Worm (Caenorhabditis elegans): Measurements from ENCODE around the gene rad-54.B.

Gene rad-54.B

ce11 chrIV:16920041-16920440 is 29.8 kb upstream of the rad-54.B start, which contains the start of gene nep-23:
TSS of gene nep-23 (plus strand) at chrIV:16920341.
- no peak for TF ChIP-seq syd-9 (tag; optimal IDR thresholded peaks at IDR 0.05)
- no peak for TF ChIP-seq ama-1 (optimal IDR thresholded peaks at IDR 0.05)
- TF ChIP-seq ceh-22 (tag; optimal IDR thresholded peaks at IDR 0.05) = no peak
- TF ChIP-seq ztf-16 (tag; optimal IDR thresholded peaks at IDR 0.05) = no peak
- no peak for TF ChIP-seq mec-3 (tag; optimal IDR thresholded peaks at IDR 0.05; ENCODE audit: borderline replicate concordance)
- no peak for TF ChIP-seq unc-55 (GFP tag; optimal IDR thresholded peaks at IDR 0.05)
- no peak for TF ChIP-seq dmd-4 (tag; optimal IDR thresholded peaks at IDR 0.05; ENCODE audit: borderline replicate concordance)
- TF ChIP-seq nfya-1 (tag; optimal IDR thresholded peaks at IDR 0.05) = no peak
- TF ChIP-seq K02D7.2 (tag; optimal IDR thresholded peaks at IDR 0.05) = no peak
- no peak for TF ChIP-seq fkh-10 (GFP tag; optimal IDR thresholded peaks at IDR 0.05)
- no peak for TF ChIP-seq fax-1 (tag; optimal IDR thresholded peaks at IDR 0.05)
- TF ChIP-seq lim-6 (tag; optimal IDR thresholded peaks at IDR 0.05) = no peak
- TF ChIP-seq tbx-2 (tag; optimal IDR thresholded peaks at IDR 0.05) = no peak
- no peak for TF ChIP-seq madf-2 (tag; optimal IDR thresholded peaks at IDR 0.05)
- no peak for TF ChIP-seq nhr-232 (tag; optimal IDR thresholded peaks at IDR 0.05)
- TF ChIP-seq dve-1 (tag; optimal IDR thresholded peaks at IDR 0.05) = no peak

- TF ChIP-seq hlh-15 (tag; optimal IDR thresholded peaks at IDR 0.05) = no peak
- TF ChIP-seq pag-3 (tag; optimal IDR thresholded peaks at IDR 0.05; ENCODE audit: borderline replicate concordance) = no peak
- TF ChIP-seq elt-4 (tag; optimal IDR thresholded peaks at IDR 0.05) = no peak
- TF ChIP-seq unc-55 (GFP tag; optimal IDR thresholded peaks at IDR 0.05) = no peak
Measured at ce11 chrIV:16921999-16922398, 27.9 kb upstream of the rad-54.B start.

- no peak for TF ChIP-seq ceh-22 (tag; optimal IDR thresholded peaks at IDR 0.05)
- TF ChIP-seq ceh-9 (tag; optimal IDR thresholded peaks at IDR 0.05) = no peak
- no peak for TF ChIP-seq syd-9 (tag; optimal IDR thresholded peaks at IDR 0.05)
- no peak for TF ChIP-seq fkh-10 (GFP tag; optimal IDR thresholded peaks at IDR 0.05)
- TF ChIP-seq ceh-2 (tag; optimal IDR thresholded peaks at IDR 0.05) = no peak
- no peak for TF ChIP-seq lim-6 (tag; optimal IDR thresholded peaks at IDR 0.05)
- TF ChIP-seq unc-55 (GFP tag; optimal IDR thresholded peaks at IDR 0.05) = no peak
- TF ChIP-seq elt-4 (tag; optimal IDR thresholded peaks at IDR 0.05) = no peak
- TF ChIP-seq fkh-6 (tag; optimal IDR thresholded peaks at IDR 0.05) = no peak
- TF ChIP-seq K09A11.1 (tag; optimal IDR thresholded peaks at IDR 0.05; ENCODE audit: insufficient read depth) = no peak
- TF ChIP-seq sdc-2 (tag; optimal IDR thresholded peaks at IDR 0.05) = no peak
- no peak for TF ChIP-seq pros-1 (tag; optimal IDR thresholded peaks at IDR 0.05)
- TF ChIP-seq che-1 (tag; optimal IDR thresholded peaks at IDR 0.05) = no peak
Measured at ce11 chrIV:16924092-16924491, 25.8 kb upstream of the rad-54.B start, which contains the start of gene nep-24. TSS of gene nep-24 (plus strand) at chrIV:16924392.

ce11 chrIV:16925363-16925863 is 24.5 kb upstream of the rad-54.B start:
- TF ChIP-seq ceh-30 (tag; optimal IDR thresholded peaks at IDR 0.05) (no peak), unc-42 (tag; optimal IDR thresholded peaks at IDR 0.05) (no peak), zip-5 (tag; optimal IDR thresholded peaks at IDR 0.05) (no peak), ttx-3 (tag; optimal IDR thresholded peaks at IDR 0.05) (no peak)

- no peak for TF ChIP-seq sox-2 (GFP tag; IDR thresholded peaks at IDR 0.05)
- no peak for TF ChIP-seq ref-2 (tag; optimal IDR thresholded peaks at IDR 0.05)
- TF ChIP-seq pax-1 (tag; optimal IDR thresholded peaks at IDR 0.05) = no peak
- TF ChIP-seq ceh-14 (tag; optimal IDR thresholded peaks at IDR 0.05) = no peak
- no peak for TF ChIP-seq ceh-19 (GFP tag; optimal IDR thresholded peaks at IDR 0.05)
- no peak for TF ChIP-seq unc-86 (tag; optimal IDR thresholded peaks at IDR 0.05)
- TF ChIP-seq pag-3 (tag; optimal IDR thresholded peaks at IDR 0.05; ENCODE audit: borderline replicate concordance) = no peak
- no peak for TF ChIP-seq ttx-3 (tag; optimal IDR thresholded peaks at IDR 0.05)
- TF ChIP-seq sox-4 (tag; optimal IDR thresholded peaks at IDR 0.05) = no peak
- TF ChIP-seq fax-1 (tag; optimal IDR thresholded peaks at IDR 0.05) = no peak
- no peak for TF ChIP-seq hlh-8 (tag; optimal IDR thresholded peaks at IDR 0.05)
- TF ChIP-seq mec-3 (tag; optimal IDR thresholded peaks at IDR 0.05; ENCODE audit: borderline replicate concordance) = no peak
Measured at ce11 chrIV:16926558-16926957, 23.3 kb upstream of the rad-54.B start.

All from whole organism, late embryonic.